Worm (Caenorhabditis elegans) whole organism, L4 larva: Measurements from ENCODE around the gene M03A1.8.
A peak's percentile ranks its signal among the peaks of the same experiment; 100 is the strongest.

Experiments used
- F26F4.8 ChIP-seq: fragments of 200-800 bp; sonication (Bioruptor generic); conservative IDR thresholded peaks from 2 replicates; pipeline ENCODE4 v1.3.6; 2022; ENCODE audit warnings: missing genetic modification characterization, missing compliant biosample characterization
- R02D3.7 ChIP-seq: fragments of 150-350 bp; sonication (generic microtip); optimal IDR thresholded peaks from 3 replicates; lab custom pipeline; 2014; ENCODE audit warnings: missing biosample characterization, missing genetic modification characterization
- T20F7.1 ChIP-seq: fragments of 200-800 bp; sonication (Bioruptor generic); optimal IDR thresholded peaks from 2 replicates; lab custom pipeline; 2018; ENCODE audit warnings: mild to moderate bottlenecking, missing genetic modification characterization, missing compliant biosample characterization
- Y48G9A.11 ChIP-seq: fragments of 200-800 bp; sonication (Bioruptor generic); IDR thresholded peaks from 2 replicates; pipeline ENCODE4 v1.3.6; 2022; ENCODE audit warnings: missing genetic modification reagents, missing genetic modification characterization, missing compliant biosample characterization
- Y5F2A.4 ChIP-seq: fragments of 200-800 bp; sonication (Bioruptor generic); optimal IDR thresholded peaks from 2 replicates; lab custom pipeline; 2018; ENCODE audit warnings: mild to moderate bottlenecking, missing genetic modification characterization, missing compliant biosample characterization
- Y75B8A.6 ChIP-seq: fragments of 200-800 bp; sonication (Bioruptor generic); IDR thresholded peaks from 2 replicates; pipeline ENCODE4 v1.3.6; 2022; ENCODE audit warnings: missing genetic modification reagents, missing genetic modification characterization, missing compliant biosample characterization
- ama-1 ChIP-seq: fragments of 150-350 bp; optimal IDR thresholded peaks from 2 replicates; lab custom pipeline; 2014; ENCODE audit warnings: inconsistent platforms, mixed read lengths
- ceh-20 ChIP-seq: fragments of 200-800 bp; sonication (Bioruptor generic); IDR thresholded peaks from 2 replicates; pipeline ENCODE4 v1.3.6; 2022; ENCODE audit warnings: missing genetic modification reagents, missing genetic modification characterization, missing compliant biosample characterization
- ceh-28 ChIP-seq: fragments of 150-350 bp; optimal IDR thresholded peaks from 2 replicates; lab custom pipeline; 2014; ENCODE audit warnings: missing biosample characterization, missing genetic modification reagents, missing genetic modification characterization
- ces-1 ChIP-seq: fragments of 150-350 bp; sonication (generic microtip); optimal IDR thresholded peaks from 4 replicates; lab custom pipeline; 2014; ENCODE audit warnings: missing biosample characterization, missing genetic modification reagents, missing genetic modification characterization
- cey-2 ChIP-seq: sonication (generic microtip); optimal IDR thresholded peaks from 3 replicates; lab custom pipeline; 2017; ENCODE audit warnings: missing genetic modification characterization, mild to moderate bottlenecking, missing compliant biosample characterization, antibody characterized with exemption, borderline replicate concordance; ENCODE audit not compliant: insufficient read depth
- ctbp-1 ChIP-seq: fragments of 200-800 bp; sonication (Bioruptor generic); IDR thresholded peaks from 2 replicates; pipeline ENCODE4 v1.3.6; 2022; ENCODE audit warnings: missing genetic modification reagents, missing genetic modification characterization, missing compliant biosample characterization
- daf-19 ChIP-seq: fragments of 200-800 bp; sonication (Bioruptor generic); conservative IDR thresholded peaks from 2 replicates; pipeline ENCODE4 v1.3.6; 2022; ENCODE audit warnings: missing genetic modification characterization, missing compliant biosample characterization
- daf-8 ChIP-seq: fragments of 200-800 bp; sonication (Bioruptor generic); IDR thresholded peaks from 2 replicates; pipeline ENCODE4 v1.3.6; 2022; ENCODE audit warnings: missing genetic modification characterization, missing compliant biosample characterization
- dmd-8 ChIP-seq: fragments of 200-800 bp; sonication (Bioruptor generic); IDR thresholded peaks from 2 replicates; pipeline ENCODE4 v1.3.6; 2022; ENCODE audit warnings: missing genetic modification characterization, missing compliant biosample characterization
- dmd-9 ChIP-seq: fragments of 200-800 bp; sonication (Bioruptor generic); IDR thresholded peaks from 2 replicates; pipeline ENCODE4 v1.3.6; 2022; ENCODE audit warnings: missing genetic modification reagents, missing genetic modification characterization, missing compliant biosample characterization
- duxl-1 ChIP-seq: sonication (generic microtip); optimal IDR thresholded peaks from 2 replicates; lab custom pipeline; 2016; ENCODE audit warnings: mild to moderate bottlenecking, missing genetic modification characterization, moderate library complexity, missing compliant biosample characterization; ENCODE audit not compliant: poor library complexity
- egl-43 ChIP-seq: fragments of 200-800 bp; sonication (Bioruptor generic); IDR thresholded peaks from 2 replicates; pipeline ENCODE4 v1.3.6; 2022; ENCODE audit warnings: missing genetic modification reagents, missing genetic modification characterization, missing compliant biosample characterization
- gei-8 ChIP-seq: fragments of 200-800 bp; sonication (Bioruptor generic); optimal IDR thresholded peaks from 2 replicates; lab custom pipeline; 2018; ENCODE audit warnings: mild to moderate bottlenecking, missing genetic modification characterization, missing compliant biosample characterization
- jun-1 ChIP-seq: fragments of 150-350 bp; optimal IDR thresholded peaks from 2 replicates; lab custom pipeline; 2014; ENCODE audit warnings: missing biosample characterization, missing genetic modification reagents, missing genetic modification characterization
- lim-7 ChIP-seq: fragments of 200-800 bp; sonication (Bioruptor generic); IDR thresholded peaks from 2 replicates; pipeline ENCODE4 v1.3.6; 2022; ENCODE audit warnings: missing genetic modification characterization, missing compliant biosample characterization
- lin-1 ChIP-seq: fragments of 200-800 bp; sonication (Bioruptor generic); IDR thresholded peaks from 2 replicates; pipeline ENCODE4 v1.3.6; 2022; ENCODE audit warnings: missing genetic modification reagents, missing genetic modification characterization, missing compliant biosample characterization
- lin-15B ChIP-seq: fragments of 150-350 bp; sonication (generic microtip); optimal IDR thresholded peaks from 3 replicates; lab custom pipeline; 2014; ENCODE audit warnings: missing biosample characterization, missing genetic modification characterization
- lin-38 ChIP-seq: fragments of 200-800 bp; sonication (Bioruptor generic); IDR thresholded peaks from 2 replicates; pipeline ENCODE4 v1.3.6; 2022; ENCODE audit warnings: missing genetic modification reagents, missing genetic modification characterization, missing compliant biosample characterization
- mdt-29 ChIP-seq: fragments of 200-800 bp; sonication (Bioruptor generic); IDR thresholded peaks from 2 replicates; pipeline ENCODE4 v1.3.6; 2022; ENCODE audit warnings: missing genetic modification reagents, missing genetic modification characterization, missing compliant biosample characterization
- mes-2 ChIP-seq: sonication (generic microtip); optimal IDR thresholded peaks from 2 replicates; lab custom pipeline; 2016; ENCODE audit warnings: missing genotype, mild to moderate bottlenecking, missing genetic modification characterization, missing compliant biosample characterization; ENCODE audit not compliant: poor library complexity, severe bottlenecking
- mxl-3 ChIP-seq: fragments of 200-800 bp; sonication (Bioruptor generic); optimal IDR thresholded peaks from 2 replicates; lab custom pipeline; 2018; ENCODE audit warnings: mild to moderate bottlenecking, missing genetic modification characterization, missing compliant biosample characterization
- nhr-10 ChIP-seq: fragments of 150-350 bp; optimal IDR thresholded peaks from 2 replicates; lab custom pipeline; 2014; ENCODE audit warnings: missing biosample characterization, missing genetic modification characterization
- nhr-111 ChIP-seq: fragments of 200-800 bp; sonication (Bioruptor generic); optimal IDR thresholded peaks from 2 replicates; lab custom pipeline; 2018; ENCODE audit warnings: mild to moderate bottlenecking, missing genetic modification characterization, missing compliant biosample characterization
- nhr-76 ChIP-seq: fragments of 150-350 bp; optimal IDR thresholded peaks from 2 replicates; lab custom pipeline; 2014; ENCODE audit warnings: missing biosample characterization, missing genetic modification characterization
- pha-4 ChIP-seq, 2 experiments: fragments of 150-350 bp in 1 of 2; fragments of 200-800 bp in 1 of 2; sonication (Bioruptor generic) in 1 of 2; IDR thresholded peaks in 1 of 2; optimal IDR thresholded peaks in 1 of 2; 2 replicates each; pipeline versions ENCODE4 v1.3.6 to Lab custom; 2014 to 2022; ENCODE audit warnings: missing genetic modification characterization in 2 of 2, missing genetic modification reagents in 2 of 2, missing biosample characterization in 1 of 2, missing compliant biosample characterization in 1 of 2
- rbr-2 ChIP-seq: sonication (generic microtip); optimal IDR thresholded peaks from 2 replicates; lab custom pipeline; 2016; ENCODE audit warnings: missing genotype, missing genetic modification characterization, missing compliant biosample characterization
- sdz-12 ChIP-seq: fragments of 200-800 bp; sonication (Bioruptor generic); optimal IDR thresholded peaks from 2 replicates; lab custom pipeline; 2018; ENCODE audit warnings: mild to moderate bottlenecking, missing genetic modification characterization, missing compliant biosample characterization
- skn-1 ChIP-seq: fragments of 150-350 bp; optimal IDR thresholded peaks from 2 replicates; lab custom pipeline; 2014; ENCODE audit warnings: missing biosample characterization, missing genetic modification characterization
- snpc-1.2 ChIP-seq: fragments of 200-800 bp; sonication (Bioruptor generic); IDR thresholded peaks from 2 replicates; pipeline ENCODE4 v1.3.6; 2022; ENCODE audit warnings: missing genetic modification reagents, missing genetic modification characterization, missing compliant biosample characterization
- spr-1 ChIP-seq: sonication (generic microtip); optimal IDR thresholded peaks from 2 replicates; lab custom pipeline; 2016; ENCODE audit warnings: mild to moderate bottlenecking, missing genetic modification characterization, missing compliant biosample characterization
- tag-97 ChIP-seq: fragments of 200-800 bp; sonication (Bioruptor generic); IDR thresholded peaks from 2 replicates; pipeline ENCODE4 v1.3.6; 2022; ENCODE audit warnings: missing genetic modification characterization, missing compliant biosample characterization
- tra-1 ChIP-seq: fragments of 200-800 bp; sonication (Bioruptor generic); IDR thresholded peaks from 2 replicates; pipeline ENCODE4 v1.3.6; 2022; ENCODE audit warnings: missing genetic modification reagents, missing genetic modification characterization, missing compliant biosample characterization
- unc-130 ChIP-seq: sonication (generic microtip); optimal IDR thresholded peaks from 2 replicates; lab custom pipeline; 2016; ENCODE audit warnings: missing genetic modification reagents, missing genetic modification characterization, missing compliant biosample characterization
- unc-39 ChIP-seq: sonication (generic microtip); optimal IDR thresholded peaks from 2 replicates; lab custom pipeline; 2017; ENCODE audit warnings: missing biosample characterization, missing genetic modification characterization
- unc-62 ChIP-seq, 3 experiments: fragments of 150-350 bp in 1 of 3; sonication (generic microtip); optimal IDR thresholded peaks in 2 of 3; peaks in 1 of 3; 1 replicate in 1 of 3; 2 replicates in 2 of 3; lab custom pipeline; 2014 to 2017; ENCODE audit warnings: missing biosample characterization in 3 of 3, missing genetic modification characterization in 3 of 3, missing genetic modification reagents in 3 of 3, missing genotype in 1 of 3
- zfp-2 ChIP-seq: sonication (generic microtip); optimal IDR thresholded peaks from 2 replicates; lab custom pipeline; 2016; ENCODE audit warnings: mild to moderate bottlenecking, missing genetic modification characterization, missing compliant biosample characterization
- ztf-11 ChIP-seq: fragments of 150-350 bp; optimal IDR thresholded peaks from 2 replicates; lab custom pipeline; 2014; ENCODE audit warnings: missing biosample characterization, missing genetic modification characterization
- ztf-7 ChIP-seq: fragments of 150-350 bp; optimal IDR thresholded peaks from 2 replicates; lab custom pipeline; 2014; ENCODE audit warnings: missing biosample characterization, missing genetic modification characterization

The M03A1.8 gene

DNA sequence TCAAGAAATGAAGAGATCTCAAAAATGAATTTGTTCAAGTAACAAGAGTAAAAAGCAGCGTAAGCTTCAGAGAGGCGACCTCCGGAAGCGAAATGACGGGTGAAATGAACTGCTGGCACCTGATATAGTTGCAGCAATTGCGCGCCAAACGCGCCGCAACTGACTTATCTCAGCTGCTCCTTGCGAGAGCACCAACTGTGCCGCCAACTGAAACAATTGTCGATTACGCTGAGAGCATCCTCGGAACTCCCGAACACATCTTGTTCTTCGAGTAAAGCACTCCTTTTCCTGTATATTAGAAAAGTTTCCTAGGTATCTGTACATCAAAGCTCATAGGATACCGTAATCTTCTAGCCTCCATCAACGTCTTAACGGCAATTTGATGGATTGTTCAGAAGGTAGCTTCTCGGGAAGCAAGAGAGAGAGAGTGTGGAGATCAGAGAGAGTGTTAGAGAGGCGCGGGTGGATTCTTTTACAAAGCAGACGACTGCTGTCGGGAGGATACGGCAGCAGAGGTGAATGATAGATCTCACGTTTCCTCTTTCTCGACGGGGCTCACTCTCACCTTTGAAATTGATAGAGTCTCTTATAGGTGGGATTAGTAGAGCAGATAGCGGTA lies 40.1 kb upstream of the M03A1.8 start (continued):
- TF ChIP-seq daf-19 (GFP tag; lab: Robert Waterston, UW) = no peak
- TF ChIP-seq tra-1 (GFP tag; lab: Robert Waterston, UW) = no peak

ce11 chrII:4523122-4523672 lies 36.9 kb upstream of the M03A1.8 start, which contains the start of the genes B0304.4 and B0304.2:
Gene B0304.4, minus strand, starts transcription at chrII:4523222.
Gene B0304.2, plus strand, starts transcription at chrII:4523622.
- TF ChIP-seq nhr-76 (tag; lab: Kevin White, UChicago) (no peak), unc-130 (no peak), zfp-2 (tag; lab: Kevin White, UChicago) (no peak), ztf-7 (no peak), unc-39 (tag; lab: Kevin White, UChicago) (no peak), Y5F2A.4 (GFP tag; lab: Kevin White, UChicago) (no peak), dmd-8 (GFP tag; lab: Robert Waterston, UW) (no peak), duxl-1 (tag; lab: Kevin White, UChicago) (no peak), Y48G9A.11 (no peak), gei-8 (GFP tag; lab: Kevin White, UChicago) (no peak), pha-4 (GFP tag; IDR thresholded peaks at IDR 0.05; lab: Robert Waterston, UW) (no peak), pha-4 (tag; optimal IDR thresholded peaks at IDR 0.05; lab: Kevin White, UChicago) (no peak), daf-8 (GFP tag; lab: Robert Waterston, UW) (no peak), R02D3.7 (no peak), cey-2 (no peak), lin-38 (no peak), egl-43 (GFP tag; lab: Robert Waterston, UW) (no peak), rbr-2 (tag; lab: Kevin White, UChicago) (no peak), ctbp-1 (GFP tag; lab: Robert Waterston, UW) (no peak), tag-97 (GFP tag; lab: Robert Waterston, UW) (no peak), lim-7 (GFP tag; lab: Robert Waterston, UW) (no peak)

DNA sequence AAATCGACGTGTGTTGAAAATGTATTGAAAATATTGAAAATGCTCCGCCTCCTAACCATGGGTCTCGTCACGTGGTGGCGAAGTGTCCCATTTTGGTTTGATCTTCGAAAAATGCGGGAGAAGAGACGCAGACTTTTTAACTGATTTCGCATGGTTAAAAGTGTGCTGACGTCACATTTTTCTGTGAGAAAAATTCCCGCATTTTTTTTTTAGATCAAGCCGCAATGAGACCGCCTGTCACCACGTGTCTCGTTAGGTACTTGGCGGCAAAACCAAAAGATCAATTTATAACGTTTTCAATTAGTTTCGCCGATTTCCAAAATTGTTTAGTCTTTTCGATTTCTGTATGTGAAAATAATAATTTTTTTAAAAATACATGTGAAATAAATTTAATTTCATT lies 35.0 kb upstream of the M03A1.8 start:
- TF ChIP-seq jun-1 (tag; lab: Kevin White, UChicago) (no peak), ceh-20 (GFP tag; lab: Robert Waterston, UW) (no peak), ztf-11 (tag; lab: Kevin White, UChicago) (no peak), lin-15B (tag; lab: Kevin White, UChicago) (no peak), ces-1 (GFP tag; lab: Kevin White, UChicago) (no peak), unc-62 (GFP tag; optimal IDR thresholded peaks at IDR 0.05 in 1 of 2; lab: Kevin White, UChicago) (peak in 1 of 2 experiments; percentile 21), unc-62 (tag; optimal IDR thresholded peaks at IDR 0.05; lab: Kevin White, UChicago) (no peak), mxl-3 (GFP tag; lab: Kevin White, UChicago) (no peak), Y75B8A.6 (GFP tag; lab: Robert Waterston, UW) (0 out of 2 replicates have a peak, but pooled peaks have one; percentile 22), sdz-12 (GFP tag; lab: Kevin White, UChicago) (no peak)

DNA sequence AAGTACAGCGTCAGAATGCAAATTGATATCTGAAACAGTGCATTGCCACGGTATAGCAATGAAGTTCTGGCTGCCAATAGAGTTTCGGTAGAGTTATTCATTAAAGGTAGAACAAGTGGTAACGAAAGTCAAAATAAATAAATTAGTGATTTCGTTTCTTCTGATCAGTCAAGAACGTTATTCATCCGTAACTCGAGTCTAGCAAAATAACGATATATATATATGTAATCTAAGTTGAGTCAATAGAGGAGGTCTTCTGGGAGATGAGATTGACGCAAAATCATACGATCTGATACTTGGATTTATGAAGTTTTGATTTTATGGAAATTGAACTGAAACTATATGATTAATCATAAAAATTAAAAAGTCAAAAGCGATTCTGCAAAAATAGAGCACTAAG lies 32.3 kb upstream of the M03A1.8 start, which contains the start of gene sra-35:
Gene sra-35 (minus strand): TSS at position 101 of the 400 bp plus-strand sequence.
- no peak for TF ChIP-seq R02D3.7
- no peak for TF ChIP-seq dmd-8 (GFP tag; lab: Robert Waterston, UW)
- TF ChIP-seq ceh-28 (tag; lab: Kevin White, UChicago) = no peak
- no peak for TF ChIP-seq lin-1 (GFP tag; lab: Robert Waterston, UW)
- no peak for TF ChIP-seq dmd-9 (GFP tag; lab: Robert Waterston, UW)
- TF ChIP-seq skn-1 (tag; lab: Kevin White, UChicago) = no peak
- no peak for TF ChIP-seq nhr-10 (tag; lab: Kevin White, UChicago)
- no peak for TF ChIP-seq mes-2 (tag; lab: Kevin White, UChicago)
- TF ChIP-seq snpc-1.2 (GFP tag; lab: Robert Waterston, UW) = no peak
- TF ChIP-seq rbr-2 (tag; lab: Kevin White, UChicago) = no peak
- TF ChIP-seq mdt-29 = no peak
- no peak for TF ChIP-seq F26F4.8 (GFP tag; lab: Robert Waterston, UW)
- TF ChIP-seq ama-1 (lab: Kevin White, UChicago) = no peak
- no peak for TF ChIP-seq T20F7.1 (GFP tag; lab: Kevin White, UChicago)
- no peak for TF ChIP-seq spr-1 (tag; lab: Kevin White, UChicago)
- no peak for TF ChIP-seq nhr-111 (GFP tag; lab: Kevin White, UChicago)
